Fruit fly (Drosophila melanogaster) whole organism, embryonic: ENCODE data around the gene PGAP1.

Source experiments
- Bdp1 ChIP-seq: fragments of 200-800 bp; sonication (Bioruptor generic); optimal IDR thresholded peaks from 3 replicates; lab custom pipeline; 2016; ENCODE audit warnings: missing biosample characterization, missing genetic modification characterization
- CG11085 ChIP-seq: fragments of 200-800 bp; sonication (Bioruptor generic); IDR thresholded peaks from 2 replicates; pipeline ENCODE4 v1.3.6; 2022; ENCODE audit warnings: missing biosample characterization, missing genetic modification characterization
- CG4360 ChIP-seq: fragments of 200-800 bp; sonication (Bioruptor generic); IDR thresholded peaks from 2 replicates; pipeline ENCODE4 v1.3.6; 2022; ENCODE audit warnings: missing biosample characterization, missing genetic modification characterization
- CG8924 ChIP-seq: fragments of 200-800 bp; optimal IDR thresholded peaks from 3 replicates; lab custom pipeline; 2019; ENCODE audit warnings: missing biosample characterization, mild to moderate bottlenecking, missing genetic modification characterization, moderate library complexity
- CrebB ChIP-seq: fragments of 200-800 bp; sonication (Bioruptor generic); optimal IDR thresholded peaks from 3 replicates; lab custom pipeline; 2018; ENCODE audit warnings: missing biosample characterization, mild to moderate bottlenecking, missing genetic modification characterization
- crol ChIP-seq: fragments of 200-800 bp; sonication (Bioruptor generic); IDR thresholded peaks from 2 replicates; pipeline ENCODE4 v1.3.6; 2022; ENCODE audit warnings: missing biosample characterization, missing genetic modification characterization

Gene PGAP1

dm6 chrX:5636529-5637099 lies 52.7 kb downstream of the PGAP1 start (continued):
- TF ChIP-seq CG8924: no peak
- no peak for TF ChIP-seq CG11085 (GFP tag; lab: Robert Waterston, UW)
- TF ChIP-seq Bdp1 (GFP tag; lab: Kevin White, UChicago): no peak
- TF ChIP-seq CrebB (tag; lab: Kevin White, UChicago): no peak
- TF ChIP-seq crol (GFP tag; lab: Robert Waterston, UW): peak; percentile 78
- no peak for TF ChIP-seq CG4360 (GFP tag; lab: Robert Waterston, UW)
